Worm (Caenorhabditis elegans) whole organism, young adult: ENCODE results near the gene Y50E8A.5.

Experiments
- B0336.3 ChIP-seq: fragments of 200-800 bp; sonication (Bioruptor generic); IDR thresholded peaks from 2 replicates; pipeline ENCODE4 v1.3.6; 2022; ENCODE audit warnings: missing genetic modification characterization, missing compliant biosample characterization
- F10E7.11 ChIP-seq: sonication (generic microtip); optimal IDR thresholded peaks from 2 replicates; lab custom pipeline; 2017; ENCODE audit warnings: mild to moderate bottlenecking, missing genetic modification characterization, moderate library complexity, missing compliant biosample characterization
- F22D6.2 ChIP-seq: sonication (generic microtip); optimal IDR thresholded peaks from 2 replicates; lab custom pipeline; 2016; ENCODE audit warnings: mild to moderate bottlenecking, missing genetic modification characterization, missing compliant biosample characterization
- F23B12.7 ChIP-seq: sonication (generic microtip); optimal IDR thresholded peaks from 2 replicates; lab custom pipeline; 2017; ENCODE audit warnings: missing genetic modification characterization, mild to moderate bottlenecking, missing compliant biosample characterization, antibody characterized with exemption, moderate library complexity; ENCODE audit not compliant: insufficient read depth
- F52B5.7 ChIP-seq: sonication (generic microtip); optimal IDR thresholded peaks from 2 replicates; lab custom pipeline; 2016; ENCODE audit warnings: mild to moderate bottlenecking, missing genetic modification characterization, missing compliant biosample characterization
- F55B11.4 ChIP-seq: sonication (generic microtip); optimal IDR thresholded peaks from 2 replicates; lab custom pipeline; 2016; ENCODE audit warnings: missing compliant biosample characterization, missing genetic modification characterization, borderline replicate concordance; ENCODE audit not compliant: insufficient read depth
- F57C9.4 ChIP-seq: sonication (generic microtip); optimal IDR thresholded peaks from 2 replicates; lab custom pipeline; 2017; ENCODE audit warnings: mild to moderate bottlenecking, missing genetic modification characterization, missing compliant biosample characterization
- K11D2.4 ChIP-seq: fragments of 200-800 bp; sonication (Bioruptor generic); IDR thresholded peaks from 2 replicates; pipeline ENCODE4 v1.3.6; 2022; ENCODE audit warnings: missing genetic modification reagents, missing genetic modification characterization, missing compliant biosample characterization
- T07F8.4 ChIP-seq: sonication (generic microtip); optimal IDR thresholded peaks from 2 replicates; lab custom pipeline; 2016; ENCODE audit warnings: mild to moderate bottlenecking, missing genetic modification characterization, moderate library complexity, missing compliant biosample characterization
- Y56A3A.18 ChIP-seq: fragments of 200-800 bp; sonication (Bioruptor generic); IDR thresholded peaks from 2 replicates; pipeline ENCODE4 v1.3.6; 2022; ENCODE audit warnings: missing genetic modification reagents, missing genetic modification characterization, missing compliant biosample characterization
- Y67H2A.10 ChIP-seq: fragments of 200-800 bp; sonication (Bioruptor generic); conservative IDR thresholded peaks from 2 replicates; pipeline ENCODE4 v1.3.6; 2022; ENCODE audit warnings: missing genetic modification reagents, missing genetic modification characterization, missing compliant biosample characterization
- akir-1 ChIP-seq: fragments of 200-800 bp; sonication (Bioruptor generic); optimal IDR thresholded peaks from 2 replicates; lab custom pipeline; 2018; ENCODE audit warnings: mild to moderate bottlenecking, missing genetic modification characterization, moderate library complexity, missing compliant biosample characterization
- attf-5 ChIP-seq: fragments of 200-800 bp; sonication (Bioruptor generic); optimal IDR thresholded peaks from 2 replicates; lab custom pipeline; 2018; ENCODE audit warnings: mild to moderate bottlenecking, missing genetic modification characterization, missing compliant biosample characterization
- cebp-1 ChIP-seq, 2 experiments: fragments of 200-800 bp in 1 of 2; sonication (Bioruptor generic) in 1 of 2; sonication (generic microtip) in 1 of 2; IDR thresholded peaks in 1 of 2; optimal IDR thresholded peaks in 1 of 2; 2 replicates each; pipeline versions ENCODE4 v1.3.6 to Lab custom; 2017 to 2022; ENCODE audit warnings: missing compliant biosample characterization in 2 of 2, missing genetic modification characterization in 2 of 2, mild to moderate bottlenecking in 1 of 2, missing genetic modification reagents in 1 of 2, moderate library complexity in 1 of 2
- cebp-2 ChIP-seq: fragments of 200-800 bp; sonication (Bioruptor generic); IDR thresholded peaks from 2 replicates; pipeline ENCODE4 v1.3.6; 2022; ENCODE audit warnings: missing genetic modification characterization, missing compliant biosample characterization
- ceh-100 ChIP-seq: fragments of 200-800 bp; sonication (Bioruptor generic); IDR thresholded peaks from 2 replicates; pipeline ENCODE4 v1.3.6; 2022; ENCODE audit warnings: missing genetic modification reagents, missing genetic modification characterization, missing compliant biosample characterization
- ceh-27 ChIP-seq: fragments of 200-800 bp; sonication (Bioruptor generic); optimal IDR thresholded peaks from 2 replicates; lab custom pipeline; 2018; ENCODE audit warnings: mild to moderate bottlenecking, missing genetic modification characterization, moderate library complexity, missing compliant biosample characterization
- ceh-58 ChIP-seq: fragments of 200-800 bp; sonication (Bioruptor generic); IDR thresholded peaks from 2 replicates; pipeline ENCODE4 v1.3.6; 2022; ENCODE audit warnings: missing genetic modification characterization, missing compliant biosample characterization
- die-1 ChIP-seq: sonication (generic microtip); optimal IDR thresholded peaks from 2 replicates; lab custom pipeline; 2016; ENCODE audit warnings: missing genotype, mild to moderate bottlenecking, missing genetic modification characterization, missing compliant biosample characterization
- efl-1 ChIP-seq: fragments of 150-350 bp; optimal IDR thresholded peaks from 2 replicates; lab custom pipeline; 2014; ENCODE audit warnings: missing biosample characterization, missing genetic modification reagents, missing genetic modification characterization
- ekl-4 ChIP-seq: fragments of 200-800 bp; sonication (Bioruptor generic); IDR thresholded peaks from 2 replicates; pipeline ENCODE4 v1.3.6; 2022; ENCODE audit warnings: missing genetic modification reagents, missing genetic modification characterization, missing compliant biosample characterization
- hmg-1.2 ChIP-seq: fragments of 200-800 bp; sonication (Bioruptor generic); IDR thresholded peaks from 2 replicates; pipeline ENCODE4 v1.3.6; 2022; ENCODE audit warnings: missing genetic modification reagents, missing genetic modification characterization, missing compliant biosample characterization
- hmg-20 ChIP-seq: fragments of 200-800 bp; sonication (Bioruptor generic); IDR thresholded peaks from 2 replicates; pipeline ENCODE4 v1.3.6; 2022; ENCODE audit warnings: missing genetic modification reagents, missing genetic modification characterization, missing compliant biosample characterization
- lag-1 ChIP-seq: fragments of 200-800 bp; sonication (Bioruptor generic); IDR thresholded peaks from 2 replicates; pipeline ENCODE4 v1.3.6; 2022; ENCODE audit warnings: missing genetic modification reagents, missing genetic modification characterization, missing compliant biosample characterization
- lin-26 ChIP-seq: fragments of 200-800 bp; sonication (Bioruptor generic); IDR thresholded peaks from 2 replicates; pipeline ENCODE4 v1.3.6; 2022; ENCODE audit warnings: missing genetic modification reagents, missing genetic modification characterization, missing compliant biosample characterization
- madf-3 ChIP-seq: fragments of 200-800 bp; sonication (Bioruptor generic); IDR thresholded peaks from 2 replicates; pipeline ENCODE4 v1.3.6; 2022; ENCODE audit warnings: missing genetic modification reagents, missing genetic modification characterization, missing compliant biosample characterization
- madf-6 ChIP-seq: fragments of 200-800 bp; sonication (Bioruptor generic); IDR thresholded peaks from 2 replicates; pipeline ENCODE4 v1.3.6; 2022; ENCODE audit warnings: missing genetic modification reagents, missing genetic modification characterization, missing compliant biosample characterization
- madf-8 ChIP-seq: fragments of 200-800 bp; sonication (Bioruptor generic); conservative IDR thresholded peaks from 2 replicates; pipeline ENCODE4 v1.3.6; 2022; ENCODE audit warnings: missing genetic modification reagents, missing genetic modification characterization, missing compliant biosample characterization
- mcd-1 ChIP-seq: fragments of 200-800 bp; sonication (Bioruptor generic); IDR thresholded peaks from 2 replicates; pipeline ENCODE4 v1.3.6; 2022; ENCODE audit warnings: missing genetic modification reagents, missing genetic modification characterization, missing compliant biosample characterization
- mel-28 ChIP-seq: sonication (generic microtip); optimal IDR thresholded peaks from 2 replicates; lab custom pipeline; 2016; ENCODE audit warnings: borderline replicate concordance, mild to moderate bottlenecking, missing genetic modification characterization, missing compliant biosample characterization
- nfyb-1 ChIP-seq: fragments of 200-800 bp; sonication (Bioruptor generic); IDR thresholded peaks from 2 replicates; pipeline ENCODE4 v1.3.6; 2022; ENCODE audit warnings: missing genetic modification reagents, missing genetic modification characterization, missing compliant biosample characterization
- nhr-27 ChIP-seq: fragments of 200-800 bp; sonication (Bioruptor generic); optimal IDR thresholded peaks from 2 replicates; lab custom pipeline; 2018; ENCODE audit warnings: mild to moderate bottlenecking, missing genetic modification characterization, moderate library complexity, missing compliant biosample characterization
- repo-1 ChIP-seq: sonication (generic microtip); optimal IDR thresholded peaks from 2 replicates; lab custom pipeline; 2017; ENCODE audit warnings: mild to moderate bottlenecking, missing genetic modification characterization, missing compliant biosample characterization
- rpc-1 ChIP-seq, 2 experiments: fragments of 150-350 bp in 1 of 2; sonication (generic microtip) in 1 of 2; optimal IDR thresholded peaks; 2 replicates each; lab custom pipeline; 2014 to 2018; ENCODE audit warnings: missing biosample characterization in 1 of 2, missing genetic modification characterization in 1 of 2, missing genetic modification reagents in 1 of 2, missing genotype in 1 of 2
- snpc-1.3 ChIP-seq: sonication (generic microtip); optimal IDR thresholded peaks from 2 replicates; lab custom pipeline; 2017; ENCODE audit warnings: missing genetic modification characterization, mild to moderate bottlenecking, missing compliant biosample characterization, antibody characterized with exemption, moderate library complexity, missing genotype, missing genetic modification reagents; ENCODE audit not compliant: insufficient read depth
- snpc-3.4 ChIP-seq: sonication (generic microtip); optimal IDR thresholded peaks from 2 replicates; lab custom pipeline; 2017; ENCODE audit warnings: missing genetic modification characterization, mild to moderate bottlenecking, missing compliant biosample characterization, antibody characterized with exemption, moderate library complexity, missing genotype, missing genetic modification reagents
- snpc-4 ChIP-seq, 5 experiments: fragments of 150-350 bp in 1 of 5; sonication (generic microtip) in 4 of 5; optimal IDR thresholded peaks; 2 replicates each; lab custom pipeline; 2014 to 2018; ENCODE audit warnings: missing genetic modification characterization in 5 of 5, missing biosample characterization in 3 of 5, antibody characterized with exemption in 2 of 5, mild to moderate bottlenecking in 2 of 5, missing compliant biosample characterization in 2 of 5, missing genotype in 2 of 5, moderate library complexity in 2 of 5, missing genetic modification reagents in 1 of 5
- somi-1 ChIP-seq: fragments of 200-800 bp; sonication (Bioruptor generic); optimal IDR thresholded peaks from 2 replicates; lab custom pipeline; 2018; ENCODE audit warnings: mild to moderate bottlenecking, missing genetic modification characterization, missing compliant biosample characterization
- unc-130 ChIP-seq: sonication (generic microtip); optimal IDR thresholded peaks from 2 replicates; lab custom pipeline; 2016; ENCODE audit warnings: missing genetic modification reagents, missing genetic modification characterization, missing compliant biosample characterization
- xnd-1 ChIP-seq: sonication (generic microtip); optimal IDR thresholded peaks from 2 replicates; lab custom pipeline; 2016; ENCODE audit warnings: missing genotype, missing genetic modification reagents, missing genetic modification characterization, missing compliant biosample characterization
- zim-3 ChIP-seq: sonication (generic microtip); optimal IDR thresholded peaks from 2 replicates; lab custom pipeline; 2017; ENCODE audit warnings: mild to moderate bottlenecking, missing genetic modification characterization, moderate library complexity, missing compliant biosample characterization

Gene Y50E8A.5

DNA sequence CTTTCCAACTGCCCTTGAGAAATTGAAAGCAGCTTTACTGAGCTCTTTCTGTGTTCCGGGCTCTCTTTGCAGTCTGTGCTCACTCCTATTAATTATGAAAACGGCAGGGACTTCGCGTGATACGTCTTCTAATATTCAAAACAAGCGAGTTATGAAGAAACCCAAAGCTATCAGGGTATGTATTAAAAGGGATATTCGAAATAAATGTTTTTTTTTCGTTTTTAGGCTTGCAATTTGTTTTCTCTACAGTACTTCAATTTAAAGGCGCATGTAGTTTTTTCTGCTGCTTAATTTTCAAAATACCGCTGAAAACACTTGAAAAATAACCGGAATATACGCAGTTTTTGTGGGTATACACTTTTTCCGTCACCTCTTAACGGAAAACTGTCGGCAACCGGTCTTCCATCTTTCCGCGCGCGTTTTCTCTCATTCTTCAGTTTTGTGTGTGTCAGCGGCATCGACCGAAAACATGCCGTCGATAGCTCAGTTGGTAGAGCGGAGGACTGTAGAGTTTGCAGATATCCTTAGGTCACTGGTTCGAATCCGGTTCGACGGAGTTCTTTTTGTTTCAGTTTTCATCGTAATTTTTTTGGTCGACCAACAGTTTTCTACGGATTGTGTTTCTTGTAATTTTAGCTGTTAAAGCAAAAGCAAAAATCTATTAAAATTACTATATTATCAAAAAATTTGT, 47.5 kb downstream of the Y50E8A.5 start, which contains the start of gene gasr-8 (continued):
- TF ChIP-seq rpc-1 (optimal IDR thresholded peaks at IDR 0.05; lab: Kevin White, UChicago) (peak; percentile 66), rpc-1 (tag; optimal IDR thresholded peaks at IDR 0.05; lab: Kevin White, UChicago) (peak; percentile 82), Y67H2A.10 (GFP tag; lab: Robert Waterston, UW) (no peak), akir-1 (GFP tag; lab: Kevin White, UChicago) (no peak), nfyb-1 (GFP tag; lab: Robert Waterston, UW) (peak; percentile 76), F52B5.7 (tag; lab: Kevin White, UChicago) (no peak), lin-26 (GFP tag; lab: Robert Waterston, UW) (peak; percentile 80), lag-1 (GFP tag; lab: Robert Waterston, UW) (no peak), madf-8 (GFP tag; lab: Robert Waterston, UW) (peak; percentile 66), ceh-27 (GFP tag; lab: Kevin White, UChicago) (no peak), madf-3 (GFP tag; lab: Robert Waterston, UW) (0 out of 2 replicates have a peak, but pooled peaks have one; percentile 4), hmg-1.2 (GFP tag; lab: Robert Waterston, UW) (peak; percentile 52), snpc-1.3 (no peak), ceh-100 (GFP tag; lab: Robert Waterston, UW) (no peak), mcd-1 (peak; percentile 15; the same call in 1 of the 2 replicates), F23B12.7 (tag; lab: Kevin White, UChicago) (peak; percentile 48)

ce11 chrV:14688097-14688912, 48.4 kb downstream of the Y50E8A.5 start, which contains the start of gene C47E8.11:
Gene C47E8.11, plus strand, starts transcription at chrV:14688616.
- TF ChIP-seq F10E7.11 (tag; lab: Kevin White, UChicago) (peak; percentile 85), mel-28 (tag; lab: Kevin White, UChicago) (no peak), hmg-20 (GFP tag; lab: Robert Waterston, UW) (peak; percentile 57), hmg-1.2 (GFP tag; lab: Robert Waterston, UW) (peak; percentile 36; the same call in 1 of the 2 replicates), unc-130 (peak; percentile 46), cebp-1 (GFP tag; IDR thresholded peaks at IDR 0.05; lab: Robert Waterston, UW) (no peak), cebp-1 (tag; optimal IDR thresholded peaks at IDR 0.05; lab: Kevin White, UChicago) (peak; percentile 69), efl-1 (GFP tag; lab: Kevin White, UChicago) (peak; percentile 19), nhr-27 (tag; lab: Kevin White, UChicago) (no peak), F22D6.2 (no peak), B0336.3 (GFP tag; lab: Robert Waterston, UW) (peak; percentile 86), ceh-58 (no peak), repo-1 (peak; percentile 80), zim-3 (peak; percentile 50), K11D2.4 (GFP tag; lab: Robert Waterston, UW) (no peak), lag-1 (GFP tag; lab: Robert Waterston, UW) (peak; percentile 6; the same call in 1 of the 2 replicates), attf-5 (peak; percentile 26), cebp-2 (GFP tag; lab: Robert Waterston, UW) (0 out of 2 replicates have a peak, but pooled peaks have one; percentile 40), snpc-4 (GFP tag; optimal IDR thresholded peaks at IDR 0.05; lab: Kevin White, UChicago) (peak; percentile 3), snpc-4 (tag; optimal IDR thresholded peaks at IDR 0.05; lab: Kevin White, UChicago) (peak in 2 of 4 experiments; percentile 39 to 74), snpc-1.3 (peak; percentile 82), F57C9.4 (no peak), snpc-3.4 (tag; lab: Kevin White, UChicago) (peak; percentile 88), ekl-4 (GFP tag; lab: Robert Waterston, UW) (peak; percentile 77; the same call in 1 of the 2 replicates), die-1 (peak; percentile 40), T07F8.4 (tag; lab: Kevin White, UChicago) (peak; percentile 7), F55B11.4 (tag; lab: Kevin White, UChicago) (no peak), xnd-1 (tag; lab: Kevin White, UChicago) (peak; percentile 23), F23B12.7 (tag; lab: Kevin White, UChicago) (peak; percentile 44), Y56A3A.18 (peak; percentile 92), somi-1 (GFP tag; lab: Kevin White, UChicago) (peak; percentile 26), madf-6 (GFP tag; lab: Robert Waterston, UW) (peak; percentile 84)
